Fruit fly (Drosophila melanogaster): ENCODE data around the gene Fuca.

Fuca gene

DNA sequence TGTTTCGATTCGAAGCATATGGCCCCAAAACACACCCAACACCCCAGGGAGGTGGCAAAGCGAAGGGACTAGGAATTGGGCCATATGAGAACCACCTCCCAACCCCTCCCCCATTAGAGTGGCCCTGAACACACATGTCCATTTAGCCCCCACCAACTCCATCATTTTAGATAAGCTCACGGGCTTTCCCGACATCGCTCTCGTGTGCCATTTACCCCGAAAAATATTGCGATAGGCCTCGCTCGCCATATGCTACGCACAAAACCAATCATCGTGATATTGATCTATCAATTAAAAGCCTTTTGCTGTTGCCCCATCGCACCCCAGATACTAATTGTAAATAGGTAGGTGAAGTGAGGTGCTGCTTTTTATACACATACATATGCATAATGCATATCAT lies 7.9 kb upstream of the Fuca start:
- TF ChIP-seq ovo (GFP tag; optimal IDR thresholded peaks at IDR 0.05) = no peak
- no peak for TF ChIP-seq CG12768 (GFP tag; optimal IDR thresholded peaks at IDR 0.05)
- TF ChIP-seq CG11617 (GFP tag; optimal IDR thresholded peaks at IDR 0.05) = no peak
- no peak for TF ChIP-seq bab1 (GFP tag; optimal IDR thresholded peaks at IDR 0.05)
- TF ChIP-seq cic (GFP tag; optimal IDR thresholded peaks at IDR 0.05) = no peak
- no peak for TF ChIP-seq CG14711 (tag; optimal IDR thresholded peaks at IDR 0.05)
- TF ChIP-seq Clk (GFP tag; optimal IDR thresholded peaks at IDR 0.05) = no peak
- TF ChIP-seq CG1620 (GFP tag; optimal IDR thresholded peaks at IDR 0.05) = no peak
- no peak for TF ChIP-seq pad (GFP tag; optimal IDR thresholded peaks at IDR 0.05)
- TF ChIP-seq tj (GFP tag; optimal IDR thresholded peaks at IDR 0.05) = no peak
- TF ChIP-seq CG7101 (tag; optimal IDR thresholded peaks at IDR 0.05) = no peak
- no peak for TF ChIP-seq CG5204 (GFP tag; optimal IDR thresholded peaks at IDR 0.05)

- TF ChIP-seq cic (GFP tag; optimal IDR thresholded peaks at IDR 0.05) (peak; percentile 43), CG5204 (GFP tag; optimal IDR thresholded peaks at IDR 0.05) (no peak), CG12768 (GFP tag; optimal IDR thresholded peaks at IDR 0.05) (no peak)
Observed at dm6 chr3L:11529707-11530106, 7.2 kb upstream of the Fuca start.

dm6 chr3L:11528397-11528923 lies 5.9 kb upstream of the Fuca start:
- TF ChIP-seq tj (GFP tag; optimal IDR thresholded peaks at IDR 0.05) (no peak), kay (GFP tag; ENCODE audit: borderline replicate concordance) (no peak), ovo (GFP tag; optimal IDR thresholded peaks at IDR 0.05) (peak; percentile 38), Mnt (GFP tag; optimal IDR thresholded peaks at IDR 0.05) (peak; percentile 33), CG14711 (tag; optimal IDR thresholded peaks at IDR 0.05) (no peak), Hr96 (GFP tag; optimal IDR thresholded peaks at IDR 0.05) (no peak), CG33017 (tag; optimal IDR thresholded peaks at IDR 0.05) (peak; percentile 8), CG5204 (GFP tag; optimal IDR thresholded peaks at IDR 0.05) (no peak), CG7101 (tag; optimal IDR thresholded peaks at IDR 0.05) (peak; percentile 37), pad (GFP tag; optimal IDR thresholded peaks at IDR 0.05) (no peak), Crg-1 (GFP tag; optimal IDR thresholded peaks at IDR 0.05) (peak; percentile 39), CG12768 (GFP tag; optimal IDR thresholded peaks at IDR 0.05) (peak; percentile 46), CG7045 (GFP tag; optimal IDR thresholded peaks at IDR 0.05) (peak; percentile 53), bab1 (GFP tag; optimal IDR thresholded peaks at IDR 0.05) (no peak), CG1620 (GFP tag; optimal IDR thresholded peaks at IDR 0.05) (no peak), CG11617 (GFP tag; optimal IDR thresholded peaks at IDR 0.05) (no peak), cic (GFP tag; optimal IDR thresholded peaks at IDR 0.05) (peak; percentile 57), toe (GFP tag; optimal IDR thresholded peaks at IDR 0.05) (no peak), Clk (GFP tag; optimal IDR thresholded peaks at IDR 0.05) (no peak), cnc (optimal IDR thresholded peaks at IDR 0.05) (no peak)

DNA sequence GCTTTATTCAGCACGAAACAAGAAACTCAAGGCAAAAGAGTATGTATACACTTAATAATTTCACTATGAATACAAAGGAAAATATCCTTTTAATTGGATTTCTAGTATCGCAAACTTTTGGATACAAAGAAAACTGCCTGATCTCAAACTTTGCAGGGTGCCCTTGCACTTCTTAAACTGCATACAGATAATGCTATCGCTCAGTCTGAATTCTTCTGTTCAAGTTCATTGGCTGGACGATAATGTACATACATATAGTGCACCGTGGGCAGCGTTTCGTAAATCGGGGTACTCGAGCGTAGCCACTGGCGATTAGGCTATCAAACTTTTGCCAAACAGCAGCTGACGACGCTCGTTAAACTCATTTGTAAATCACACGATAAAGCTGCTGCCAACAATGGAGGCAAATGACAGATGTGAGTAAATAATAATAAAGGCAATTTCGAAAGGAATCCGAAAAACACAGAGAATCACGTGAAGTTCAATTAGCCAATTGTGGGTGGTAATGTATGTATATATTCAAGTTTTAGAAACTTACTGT lies 4.2 kb upstream of the Fuca start:
- TF ChIP-seq toe (GFP tag; optimal IDR thresholded peaks at IDR 0.05) (no peak), tj (GFP tag; optimal IDR thresholded peaks at IDR 0.05) (no peak), Mnt (GFP tag; optimal IDR thresholded peaks at IDR 0.05) (no peak), Clk (GFP tag; optimal IDR thresholded peaks at IDR 0.05) (no peak), CG5204 (GFP tag; optimal IDR thresholded peaks at IDR 0.05) (no peak), cic (GFP tag; optimal IDR thresholded peaks at IDR 0.05) (peak; percentile 64), CG12768 (GFP tag; optimal IDR thresholded peaks at IDR 0.05) (peak; percentile 32), CG33017 (tag; optimal IDR thresholded peaks at IDR 0.05) (no peak), bab1 (GFP tag; optimal IDR thresholded peaks at IDR 0.05) (no peak)

DNA sequence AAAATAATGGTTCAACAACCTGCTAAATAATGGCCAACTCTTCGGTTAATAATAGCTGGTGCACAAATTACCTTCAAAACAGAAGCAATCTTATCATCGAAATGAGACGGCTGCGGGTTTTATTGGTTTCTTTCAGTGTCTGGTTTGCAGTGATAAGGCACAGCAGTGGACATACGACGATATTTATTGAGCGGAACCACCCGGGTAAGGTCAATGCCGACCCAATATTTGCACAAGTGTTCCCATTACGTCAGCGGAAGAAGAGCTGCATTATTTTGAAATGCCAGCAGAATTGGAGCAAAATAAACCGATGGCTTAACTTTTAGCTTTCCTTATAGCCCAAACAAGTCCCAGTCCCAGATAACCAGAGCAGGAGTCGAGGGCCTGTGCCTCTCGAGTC lies 3.3 kb upstream of the Fuca start:
- TF ChIP-seq Hr96 (GFP tag; optimal IDR thresholded peaks at IDR 0.05) = no peak
- TF ChIP-seq ovo (GFP tag; optimal IDR thresholded peaks at IDR 0.05) = peak; percentile 12
- TF ChIP-seq toe (GFP tag; optimal IDR thresholded peaks at IDR 0.05) = no peak
- TF ChIP-seq Mnt (GFP tag; optimal IDR thresholded peaks at IDR 0.05) = no peak
- peak; percentile 61 for TF ChIP-seq kay (GFP tag; ENCODE audit: borderline replicate concordance)
- no peak for TF ChIP-seq CG12768 (GFP tag; optimal IDR thresholded peaks at IDR 0.05)
- TF ChIP-seq tj (GFP tag; optimal IDR thresholded peaks at IDR 0.05) = peak; percentile 20
- TF ChIP-seq Clk (GFP tag; optimal IDR thresholded peaks at IDR 0.05) = no peak
- TF ChIP-seq Crg-1 (GFP tag; optimal IDR thresholded peaks at IDR 0.05) = no peak

dm6 chr3L:11523286-11523685 lies 773 bp upstream of the Fuca start:
- no peak for TF ChIP-seq pad (GFP tag; optimal IDR thresholded peaks at IDR 0.05)
- TF ChIP-seq bab1 (GFP tag; optimal IDR thresholded peaks at IDR 0.05) = peak; percentile 40
- peak; percentile 8 for TF ChIP-seq Crg-1 (GFP tag; optimal IDR thresholded peaks at IDR 0.05)
- TF ChIP-seq CG5204 (GFP tag; optimal IDR thresholded peaks at IDR 0.05) = no peak
- no peak for TF ChIP-seq CG1620 (GFP tag; optimal IDR thresholded peaks at IDR 0.05)
- no peak for TF ChIP-seq cnc (optimal IDR thresholded peaks at IDR 0.05)

dm6 chr3L:11516229-11516628 lies 6.3 kb downstream of the Fuca start:
- TF ChIP-seq cic (GFP tag; optimal IDR thresholded peaks at IDR 0.05) (no peak), Clk (GFP tag; optimal IDR thresholded peaks at IDR 0.05) (no peak), Crg-1 (GFP tag; optimal IDR thresholded peaks at IDR 0.05) (no peak), CG7045 (GFP tag; optimal IDR thresholded peaks at IDR 0.05) (no peak), bab1 (GFP tag; optimal IDR thresholded peaks at IDR 0.05) (no peak), CG5204 (GFP tag; optimal IDR thresholded peaks at IDR 0.05) (no peak), Hr96 (GFP tag; optimal IDR thresholded peaks at IDR 0.05) (no peak), kay (GFP tag; ENCODE audit: borderline replicate concordance) (no peak), CG11617 (GFP tag; optimal IDR thresholded peaks at IDR 0.05) (no peak), CG33017 (tag; optimal IDR thresholded peaks at IDR 0.05) (no peak), ovo (GFP tag; optimal IDR thresholded peaks at IDR 0.05) (no peak)
